Worm (Caenorhabditis elegans) whole organism, mixed stage, embryonic: ENCODE measurements around the gene dnj-8.
A peak's percentile ranks its signal among the peaks of the same experiment; 100 is the strongest.

Source experiments
- M03D4.4 ChIP-seq: sonication (generic microtip); optimal IDR thresholded peaks from 2 replicates; lab custom pipeline; 2017; ENCODE audit warnings: mild to moderate bottlenecking, missing genetic modification characterization, missing compliant biosample characterization
- ceh-39 ChIP-seq: fragments of 150-350 bp; optimal IDR thresholded peaks from 2 replicates; lab custom pipeline; 2014; ENCODE audit warnings: missing biosample characterization, missing genetic modification characterization
- ceh-43 ChIP-seq: fragments of 200-800 bp; sonication (Bioruptor generic); optimal IDR thresholded peaks from 2 replicates; lab custom pipeline; 2018; ENCODE audit warnings: mild to moderate bottlenecking, missing genetic modification characterization, moderate library complexity, missing compliant biosample characterization
- ceh-83 ChIP-seq: fragments of 200-800 bp; sonication (Bioruptor generic); optimal IDR thresholded peaks from 2 replicates; lab custom pipeline; 2018; ENCODE audit warnings: mild to moderate bottlenecking, missing genetic modification characterization, missing compliant biosample characterization
- ces-1 ChIP-seq: fragments of 150-350 bp; optimal IDR thresholded peaks from 2 replicates; lab custom pipeline; 2014; ENCODE audit warnings: missing biosample characterization, missing genetic modification reagents, missing genetic modification characterization
- cnd-1 ChIP-seq: fragments of 200-800 bp; sonication (Bioruptor generic); optimal IDR thresholded peaks from 2 replicates; lab custom pipeline; 2018; ENCODE audit warnings: mild to moderate bottlenecking, missing genetic modification characterization, missing compliant biosample characterization
- drap-1 ChIP-seq: fragments of 200-800 bp; sonication (Bioruptor generic); optimal IDR thresholded peaks from 3 replicates; lab custom pipeline; 2018; ENCODE audit warnings: mild to moderate bottlenecking, missing genetic modification characterization, missing compliant biosample characterization
- elt-1 ChIP-seq: sonication (generic microtip); optimal IDR thresholded peaks from 2 replicates; lab custom pipeline; 2017; ENCODE audit warnings: missing genetic modification characterization, mild to moderate bottlenecking, missing compliant biosample characterization, antibody characterized with exemption, moderate library complexity, borderline replicate concordance; ENCODE audit not compliant: insufficient read depth
- elt-3 ChIP-seq: fragments of 150-350 bp; optimal IDR thresholded peaks from 2 replicates; lab custom pipeline; 2014; ENCODE audit warnings: missing biosample characterization, missing genetic modification characterization
- flh-1 ChIP-seq: fragments of 200-800 bp; sonication (Bioruptor generic); optimal IDR thresholded peaks from 2 replicates; lab custom pipeline; 2018; ENCODE audit warnings: mild to moderate bottlenecking, missing genetic modification characterization, moderate library complexity, missing compliant biosample characterization
- ham-2 ChIP-seq: fragments of 200-800 bp; sonication (Bioruptor generic); optimal IDR thresholded peaks from 2 replicates; lab custom pipeline; 2018; ENCODE audit warnings: mild to moderate bottlenecking, missing genetic modification characterization, missing compliant biosample characterization
- lin-13 ChIP-seq: fragments of 150-350 bp; optimal IDR thresholded peaks from 2 replicates; lab custom pipeline; 2014; ENCODE audit warnings: missing biosample characterization, missing genetic modification characterization
- lin-32 ChIP-seq: fragments of 200-800 bp; sonication (Bioruptor generic); optimal IDR thresholded peaks from 2 replicates; lab custom pipeline; 2018; ENCODE audit warnings: mild to moderate bottlenecking, missing genetic modification characterization, missing compliant biosample characterization
- lsy-2 ChIP-seq: fragments of 150-350 bp; optimal IDR thresholded peaks from 2 replicates; lab custom pipeline; 2014; ENCODE audit warnings: missing biosample characterization, missing genetic modification characterization
- mep-1 ChIP-seq: fragments of 150-350 bp; optimal IDR thresholded peaks from 2 replicates; lab custom pipeline; 2017; ENCODE audit warnings: missing biosample characterization, missing genetic modification reagents, missing genetic modification characterization, inconsistent platforms
- mls-2 ChIP-seq: sonication (generic microtip); optimal IDR thresholded peaks from 2 replicates; lab custom pipeline; 2016; ENCODE audit warnings: mild to moderate bottlenecking, missing genetic modification characterization, moderate library complexity, missing compliant biosample characterization
- nhr-12 ChIP-seq: fragments of 150-350 bp; optimal IDR thresholded peaks from 2 replicates; lab custom pipeline; 2014; ENCODE audit warnings: missing biosample characterization, missing genetic modification characterization
- nhr-2 ChIP-seq: fragments of 150-350 bp; optimal IDR thresholded peaks from 2 replicates; lab custom pipeline; 2014; ENCODE audit warnings: missing biosample characterization, missing genetic modification characterization
- nhr-28 ChIP-seq: fragments of 150-350 bp; optimal IDR thresholded peaks from 2 replicates; lab custom pipeline; 2014; ENCODE audit warnings: missing biosample characterization, missing genetic modification characterization
- nhr-76 ChIP-seq: sonication (generic microtip); optimal IDR thresholded peaks from 2 replicates; lab custom pipeline; 2017; ENCODE audit warnings: missing biosample characterization, missing genetic modification characterization
- pha-4 ChIP-seq: fragments of 150-350 bp; optimal IDR thresholded peaks from 2 replicates; lab custom pipeline; 2018; ENCODE audit warnings: missing biosample characterization, missing genetic modification reagents, missing genetic modification characterization
- sem-2 ChIP-seq: fragments of 200-800 bp; sonication (Bioruptor generic); optimal IDR thresholded peaks from 2 replicates; lab custom pipeline; 2018; ENCODE audit warnings: mild to moderate bottlenecking, missing genetic modification characterization, missing compliant biosample characterization
- snpc-4 ChIP-seq: fragments of 150-350 bp; optimal IDR thresholded peaks from 2 replicates; lab custom pipeline; 2014; ENCODE audit warnings: missing biosample characterization, missing genetic modification characterization
- sptf-1 ChIP-seq: sonication (generic microtip); optimal IDR thresholded peaks from 2 replicates; lab custom pipeline; 2017; ENCODE audit warnings: mild to moderate bottlenecking, missing genetic modification characterization, moderate library complexity, missing compliant biosample characterization
- unc-120 ChIP-seq: sonication (generic microtip); optimal IDR thresholded peaks from 2 replicates; lab custom pipeline; 2017; ENCODE audit warnings: missing genetic modification characterization, missing compliant biosample characterization; ENCODE audit not compliant: poor library complexity, severe bottlenecking
- ztf-11 ChIP-seq: fragments of 150-350 bp; optimal IDR thresholded peaks from 2 replicates; lab custom pipeline; 2014; ENCODE audit warnings: missing biosample characterization, missing genetic modification characterization

Gene dnj-8

ce11 chrII:6598050-6598449 is at the start of gene dnj-8:
Gene dnj-8 (minus strand): TSS chrII:6598080.
- TF ChIP-seq ces-1 (GFP tag; lab: Kevin White, UChicago), result no peak
- TF ChIP-seq lsy-2 (tag; lab: Kevin White, UChicago), result no peak
- TF ChIP-seq snpc-4 (tag; lab: Kevin White, UChicago), result no peak
- no peak for TF ChIP-seq nhr-2 (tag; lab: Kevin White, UChicago)
- TF ChIP-seq elt-3 (tag; lab: Kevin White, UChicago), result no peak
- TF ChIP-seq, all 35 proteins: peak for 0

DNA sequence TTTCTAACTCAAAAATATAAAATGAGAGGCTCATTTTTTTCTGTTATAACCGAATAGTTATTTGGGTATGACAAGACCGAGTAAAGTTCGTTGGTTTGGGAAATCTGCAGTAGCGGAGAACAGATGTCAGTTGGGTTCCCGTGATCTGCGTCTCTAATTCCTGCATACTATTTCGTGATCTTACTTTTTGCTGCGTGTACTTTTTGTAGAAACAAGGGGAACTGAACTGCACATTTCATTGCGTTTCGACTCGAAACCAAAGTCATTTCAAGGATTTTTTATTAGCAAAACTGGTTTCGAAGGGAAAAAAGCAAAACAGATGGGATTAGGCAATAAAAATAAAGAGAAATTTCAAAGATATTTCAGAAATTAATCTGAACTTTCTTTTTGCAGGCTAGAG is 49.0 kb upstream of the dnj-8 start:
- no peak for TF ChIP-seq nhr-28 (tag; lab: Kevin White, UChicago)
- no peak for TF ChIP-seq drap-1 (GFP tag; lab: Kevin White, UChicago)
- no peak for TF ChIP-seq mls-2 (tag; lab: Kevin White, UChicago)
- TF ChIP-seq cnd-1, result no peak
- no peak for TF ChIP-seq ceh-43 (GFP tag; lab: Kevin White, UChicago)
- no peak for TF ChIP-seq ceh-39 (tag; lab: Kevin White, UChicago)
- TF ChIP-seq, all 35 proteins: peak for 0

DNA sequence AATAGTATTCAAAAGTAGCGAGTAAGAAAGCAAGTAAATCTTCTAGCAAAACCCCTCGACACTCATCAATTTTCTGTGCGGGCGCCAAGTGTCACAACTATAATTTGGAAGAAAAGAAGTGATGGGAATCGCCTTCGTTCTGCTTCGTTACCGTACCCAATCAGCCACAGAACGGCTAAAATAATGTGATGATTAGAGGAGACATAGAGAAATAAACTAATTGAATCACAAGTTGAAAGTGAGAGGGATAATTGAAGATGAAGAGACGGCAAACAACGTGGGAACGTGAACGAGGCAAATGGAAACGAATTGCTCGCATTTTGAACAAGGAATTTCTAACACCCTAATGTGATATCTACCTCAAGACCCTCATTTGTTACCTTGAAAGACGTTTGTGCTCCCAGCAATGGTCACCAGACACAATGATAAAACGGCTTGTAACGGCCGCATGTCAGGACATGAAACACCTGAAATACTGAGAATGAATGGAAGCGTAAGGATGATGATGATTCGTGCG is 44.8 kb upstream of the dnj-8 start, which contains the start of gene T19D12.6:
Gene T19D12.6 (minus strand): TSS at position 467 of the 517 bp plus-strand sequence.
- TF ChIP-seq ces-1 (GFP tag; lab: Kevin White, UChicago), result peak; percentile 58
- TF ChIP-seq lin-32 (GFP tag; lab: Kevin White, UChicago), result no peak
- TF ChIP-seq mep-1 (tag; lab: Kevin White, UChicago), result no peak

DNA sequence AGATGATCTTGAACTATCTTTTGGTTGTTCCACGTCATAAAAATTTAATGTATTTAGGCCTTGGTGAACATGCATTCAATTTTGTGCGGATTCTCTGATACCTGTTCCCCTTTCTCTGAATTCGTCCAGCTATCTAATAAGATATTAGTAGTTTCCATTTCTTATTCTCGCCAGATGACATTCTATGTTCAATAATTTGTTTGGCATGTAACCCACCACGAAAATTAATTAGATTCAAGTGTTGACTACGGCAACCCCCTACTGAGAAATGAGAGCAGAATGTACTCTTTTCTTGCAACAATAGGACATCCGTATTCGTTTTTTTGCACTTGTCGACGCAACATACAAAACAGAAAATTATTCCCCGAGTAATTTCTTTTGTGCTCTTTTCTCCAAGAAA is 44.3 kb upstream of the dnj-8 start:
- peak; percentile 77 for TF ChIP-seq ces-1 (GFP tag; lab: Kevin White, UChicago)
- TF ChIP-seq flh-1 (GFP tag; lab: Kevin White, UChicago), result no peak
- no peak for TF ChIP-seq pha-4 (tag; lab: Kevin White, UChicago)
- TF ChIP-seq M03D4.4 (tag; lab: Kevin White, UChicago), result no peak

- TF ChIP-seq nhr-12 (no peak), lin-13 (tag; lab: Kevin White, UChicago) (no peak), elt-3 (tag; lab: Kevin White, UChicago) (no peak), cnd-1 (no peak), unc-120 (tag; lab: Kevin White, UChicago) (no peak), sptf-1 (no peak), elt-1 (no peak), nhr-28 (tag; lab: Kevin White, UChicago) (no peak), nhr-2 (tag; lab: Kevin White, UChicago) (no peak), M03D4.4 (tag; lab: Kevin White, UChicago) (no peak), mep-1 (tag; lab: Kevin White, UChicago) (no peak)
- TF ChIP-seq, all 35 proteins: peak for 0
Measured at ce11 chrII:6637854-6638253, 40.0 kb upstream of the dnj-8 start.

- no peak for TF ChIP-seq sem-2
- no peak for TF ChIP-seq unc-120 (tag; lab: Kevin White, UChicago)
- TF ChIP-seq elt-1, result no peak
- no peak for TF ChIP-seq snpc-4 (tag; lab: Kevin White, UChicago)
- no peak for TF ChIP-seq ces-1 (GFP tag; lab: Kevin White, UChicago)
- no peak for TF ChIP-seq nhr-28 (tag; lab: Kevin White, UChicago)
- TF ChIP-seq ceh-83 (GFP tag; lab: Kevin White, UChicago), result no peak
- no peak for TF ChIP-seq flh-1 (GFP tag; lab: Kevin White, UChicago)
- no peak for TF ChIP-seq cnd-1
- TF ChIP-seq drap-1 (GFP tag; lab: Kevin White, UChicago), result no peak
- TF ChIP-seq lin-13 (tag; lab: Kevin White, UChicago), result no peak
- no peak for TF ChIP-seq nhr-2 (tag; lab: Kevin White, UChicago)
- no peak for TF ChIP-seq lin-32 (GFP tag; lab: Kevin White, UChicago)
- TF ChIP-seq mep-1 (tag; lab: Kevin White, UChicago), result no peak
- TF ChIP-seq nhr-76, result no peak
- no peak for TF ChIP-seq M03D4.4 (tag; lab: Kevin White, UChicago)
- TF ChIP-seq ztf-11, result no peak
- TF ChIP-seq ham-2 (GFP tag; lab: Kevin White, UChicago), result no peak
- TF ChIP-seq, all 35 proteins: peak for 0
Measured at ce11 chrII:6636136-6636535, 38.3 kb upstream of the dnj-8 start, which contains the start of gene T19D12.5. Gene T19D12.5 (minus strand): TSS chrII:6636236.
